Fruit fly (Drosophila melanogaster): ENCODE results near the gene CG3868.

DNA sequence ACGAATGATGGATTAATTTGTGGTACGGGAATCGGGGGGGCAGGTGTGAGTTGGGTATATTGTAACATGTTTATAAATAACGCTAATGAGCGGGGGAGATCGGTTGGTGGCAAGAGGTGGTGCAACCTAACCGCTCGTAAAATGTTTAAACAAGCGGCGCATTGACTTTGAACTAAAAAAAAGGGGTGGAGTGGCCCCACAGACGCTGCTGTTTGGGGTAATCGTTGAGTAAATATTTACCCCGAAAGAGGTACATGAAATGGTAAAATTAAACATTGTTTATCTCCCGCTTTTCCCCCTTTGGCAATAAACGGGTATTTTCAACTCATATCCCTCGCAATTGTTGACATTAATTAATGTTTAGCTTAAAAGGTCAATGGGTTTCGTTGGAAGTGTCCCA is 36.4 kb downstream of the CG3868 start:
- TF ChIP-seq Ets98B (GFP tag; IDR thresholded peaks at IDR 0.05) (no peak), gl (tag; optimal IDR thresholded peaks at IDR 0.05) (no peak), Pif1A (GFP tag; optimal IDR thresholded peaks at IDR 0.05) (no peak), CG9948 (tag; optimal IDR thresholded peaks at IDR 0.05) (no peak), rn (GFP tag; IDR thresholded peaks at IDR 0.05) (no peak), CG8301 (tag; optimal IDR thresholded peaks at IDR 0.05) (no peak), Snoo (tag; optimal IDR thresholded peaks at IDR 0.05) (no peak), D1 (tag; optimal IDR thresholded peaks at IDR 0.05) (no peak), CG14655 (GFP tag; optimal IDR thresholded peaks at IDR 0.05) (no peak), CG34367 (tag; optimal IDR thresholded peaks at IDR 0.05) (no peak), CG17806 (tag; optimal IDR thresholded peaks at IDR 0.05) (no peak), CG32121 (GFP tag; IDR thresholded peaks at IDR 0.05) (no peak), CG15710 (tag; optimal IDR thresholded peaks at IDR 0.05) (no peak)
